Fruit fly (Drosophila melanogaster) whole organism, embryonic: ENCODE measurements around the gene CG14220.

ENCODE experiments used
- Aef1 ChIP-seq: fragments of 200-800 bp; sonication (Bioruptor generic); IDR thresholded peaks from 3 replicates; pipeline ENCODE4 v1.3.6; 2022; ENCODE audit warnings: missing biosample characterization, missing genetic modification characterization
- Asciz ChIP-seq: fragments of 200-800 bp; sonication (Bioruptor generic); optimal IDR thresholded peaks from 2 replicates; lab custom pipeline; 2017; ENCODE audit warnings: missing biosample characterization, mild to moderate bottlenecking, missing genetic modification characterization, missing genetic modification reagents
- Atf6 ChIP-seq: fragments of 200-800 bp; sonication (Bioruptor generic); IDR thresholded peaks from 2 replicates; pipeline ENCODE4 v1.3.6; 2022; ENCODE audit warnings: missing biosample characterization, missing genetic modification characterization
- B-H2 ChIP-seq: fragments of 200-800 bp; sonication (Bioruptor generic); optimal IDR thresholded peaks from 2 replicates; lab custom pipeline; 2018; ENCODE audit warnings: missing biosample characterization, mild to moderate bottlenecking, missing genetic modification characterization
- Bgb ChIP-seq: fragments of 200-800 bp; sonication (Bioruptor generic); IDR thresholded peaks from 2 replicates; pipeline ENCODE4 v1.3.6; 2022; ENCODE audit warnings: missing biosample characterization, missing genetic modification characterization; ENCODE audit not compliant: partially characterized antibody
- CG10267 ChIP-seq: fragments of 200-800 bp; sonication (Bioruptor generic); optimal IDR thresholded peaks from 2 replicates; lab custom pipeline; 2018; ENCODE audit warnings: missing biosample characterization, mild to moderate bottlenecking, missing genetic modification characterization, moderate library complexity
- CG11456 ChIP-seq: fragments of 200-800 bp; sonication (Bioruptor generic); IDR thresholded peaks from 3 replicates; pipeline ENCODE4 v1.3.6; 2022; ENCODE audit warnings: missing biosample characterization, missing genetic modification characterization
- CG12071 ChIP-seq: fragments of 200-800 bp; sonication (Bioruptor generic); optimal IDR thresholded peaks from 3 replicates; lab custom pipeline; 2018; ENCODE audit warnings: missing biosample characterization, mild to moderate bottlenecking, missing genetic modification characterization
- CG12769 ChIP-seq: fragments of 200-800 bp; sonication (Bioruptor generic); optimal IDR thresholded peaks from 2 replicates; lab custom pipeline; 2019; ENCODE audit warnings: missing biosample characterization, mild to moderate bottlenecking, missing genetic modification characterization, moderate library complexity
- CG13424 ChIP-seq: fragments of 200-800 bp; sonication (Bioruptor generic); optimal IDR thresholded peaks from 2 replicates; lab custom pipeline; 2019; ENCODE audit warnings: missing biosample characterization, mild to moderate bottlenecking, missing genetic modification characterization, moderate library complexity
- CG13894 ChIP-seq: fragments of 200-800 bp; sonication (Bioruptor generic); optimal IDR thresholded peaks from 3 replicates; lab custom pipeline; 2018; ENCODE audit warnings: missing biosample characterization, mild to moderate bottlenecking, missing genetic modification characterization, moderate library complexity
- CG16813 ChIP-seq: fragments of 200-800 bp; sonication (Bioruptor generic); IDR thresholded peaks from 3 replicates; pipeline ENCODE4 v1.3.6; 2022; ENCODE audit warnings: missing biosample characterization, missing genetic modification characterization; ENCODE audit not compliant: partially characterized antibody
- CG16863 ChIP-seq: fragments of 200-800 bp; sonication (Bioruptor generic); optimal IDR thresholded peaks from 3 replicates; lab custom pipeline; 2016; ENCODE audit warnings: missing biosample characterization, missing genetic modification characterization
- CG18476 ChIP-seq: fragments of 200-800 bp; sonication (Bioruptor generic); optimal IDR thresholded peaks from 2 replicates; lab custom pipeline; 2016; ENCODE audit warnings: missing biosample characterization, mild to moderate bottlenecking, missing genetic modification characterization
- CG30020 ChIP-seq: fragments of 200-800 bp; optimal IDR thresholded peaks from 2 replicates; lab custom pipeline; 2019; ENCODE audit warnings: missing biosample characterization, mild to moderate bottlenecking, missing genetic modification characterization, moderate library complexity
- CG3163 ChIP-seq: fragments of 200-800 bp; sonication (Bioruptor generic); optimal IDR thresholded peaks from 3 replicates; lab custom pipeline; 2016; ENCODE audit warnings: missing biosample characterization, missing genetic modification characterization
- CG3847 ChIP-seq: fragments of 200-800 bp; sonication (Bioruptor generic); IDR thresholded peaks from 2 replicates; pipeline ENCODE4 v1.3.6; 2022; ENCODE audit warnings: missing biosample characterization, missing genetic modification characterization
- CG4707 ChIP-seq: fragments of 200-800 bp; sonication (Bioruptor generic); optimal IDR thresholded peaks from 2 replicates; lab custom pipeline; 2018; ENCODE audit warnings: missing biosample characterization, mild to moderate bottlenecking, missing genetic modification characterization, moderate library complexity
- CG6254 ChIP-seq: fragments of 200-800 bp; sonication (Bioruptor generic); optimal IDR thresholded peaks from 3 replicates; lab custom pipeline; 2017; ENCODE audit warnings: mild to moderate bottlenecking, missing biosample characterization, missing genetic modification reagents, missing genetic modification characterization
- CG7357 ChIP-seq: fragments of 200-800 bp; sonication (Bioruptor generic); IDR thresholded peaks from 3 replicates; pipeline ENCODE4 v1.3.6; 2022; ENCODE audit warnings: missing biosample characterization, missing genetic modification characterization
- CG7839 ChIP-seq: fragments of 200-800 bp; sonication (Bioruptor generic); optimal IDR thresholded peaks from 3 replicates; lab custom pipeline; 2018; ENCODE audit warnings: missing biosample characterization, mild to moderate bottlenecking, missing genetic modification characterization, moderate library complexity
- CG9797 ChIP-seq: fragments of 200-800 bp; sonication (Bioruptor generic); optimal IDR thresholded peaks from 3 replicates; lab custom pipeline; 2018; ENCODE audit warnings: missing biosample characterization, mild to moderate bottlenecking, missing genetic modification characterization
- Doc3 ChIP-seq: fragments of 200-800 bp; sonication (Bioruptor generic); IDR thresholded peaks from 3 replicates; pipeline ENCODE4 v1.3.6; 2022; ENCODE audit warnings: missing biosample characterization, missing genetic modification characterization; ENCODE audit not compliant: partially characterized antibody
- Ets97D ChIP-seq: fragments of 200-800 bp; sonication (Bioruptor generic); optimal IDR thresholded peaks from 3 replicates; lab custom pipeline; 2016; ENCODE audit warnings: missing biosample characterization, missing genetic modification characterization
- Fer1 ChIP-seq: fragments of 200-800 bp; sonication (Bioruptor generic); optimal IDR thresholded peaks from 2 replicates; lab custom pipeline; 2017; ENCODE audit warnings: missing biosample characterization, mild to moderate bottlenecking, missing genetic modification characterization
- HmgZ ChIP-seq: fragments of 200-800 bp; sonication (Bioruptor generic); optimal IDR thresholded peaks from 2 replicates; lab custom pipeline; 2018; ENCODE audit warnings: missing biosample characterization, mild to moderate bottlenecking, missing genetic modification characterization
- Hr51 ChIP-seq, 2 experiments: fragments of 200-800 bp; sonication (Bioruptor generic); optimal IDR thresholded peaks; 2 replicates in 1 of 2; 3 replicates in 1 of 2; lab custom pipeline; 2016 to 2018; ENCODE audit warnings: missing biosample characterization in 2 of 2, missing genetic modification characterization in 2 of 2, mild to moderate bottlenecking in 1 of 2, moderate library complexity in 1 of 2
- MBD-R2 ChIP-seq: fragments of 200-800 bp; sonication (Bioruptor generic); IDR thresholded peaks from 2 replicates; pipeline ENCODE4 v1.3.6; 2022; ENCODE audit warnings: missing biosample characterization, missing genetic modification characterization
- Nf-YB ChIP-seq: fragments of 200-800 bp; sonication (Bioruptor generic); optimal IDR thresholded peaks from 3 replicates; lab custom pipeline; 2019; ENCODE audit warnings: missing biosample characterization, mild to moderate bottlenecking, missing genetic modification characterization, moderate library complexity
- PHDP ChIP-seq: fragments of 200-800 bp; sonication (Bioruptor generic); optimal IDR thresholded peaks from 3 replicates; lab custom pipeline; 2018; ENCODE audit warnings: missing biosample characterization, mild to moderate bottlenecking, missing genetic modification characterization, moderate library complexity
- Scr ChIP-seq: fragments of 200-800 bp; sonication (Bioruptor generic); IDR thresholded peaks from 2 replicates; pipeline ENCODE4 v1.3.6; 2022; ENCODE audit warnings: missing biosample characterization, missing genetic modification characterization; ENCODE audit not compliant: partially characterized antibody
- Ssrp ChIP-seq: fragments of 200-800 bp; sonication (Bioruptor generic); optimal IDR thresholded peaks from 2 replicates; lab custom pipeline; 2018; ENCODE audit warnings: missing biosample characterization, mild to moderate bottlenecking, missing genetic modification characterization, moderate library complexity
- ap ChIP-seq: fragments of 200-800 bp; sonication (Bioruptor generic); IDR thresholded peaks from 2 replicates; pipeline ENCODE4 v1.3.6; 2022; ENCODE audit warnings: missing biosample characterization, missing genetic modification characterization
- bsh ChIP-seq, 2 experiments: fragments of 200-800 bp; sonication (Bioruptor generic); optimal IDR thresholded peaks; 2 replicates each; lab custom pipeline; 2017 to 2018; ENCODE audit warnings: mild to moderate bottlenecking in 2 of 2, missing biosample characterization in 2 of 2, missing genetic modification characterization in 2 of 2, moderate library complexity in 1 of 2
- ewg ChIP-seq: fragments of 200-800 bp; sonication (Bioruptor generic); optimal IDR thresholded peaks from 3 replicates; lab custom pipeline; 2017; ENCODE audit warnings: mild to moderate bottlenecking, missing biosample characterization, missing genetic modification reagents, missing genetic modification characterization
- gfzf ChIP-seq: fragments of 200-800 bp; sonication (Bioruptor generic); optimal IDR thresholded peaks from 2 replicates; lab custom pipeline; 2016; ENCODE audit warnings: missing biosample characterization, mild to moderate bottlenecking, missing genetic modification characterization, moderate library complexity
- grau ChIP-seq: fragments of 200-800 bp; optimal IDR thresholded peaks from 3 replicates; lab custom pipeline; 2019; ENCODE audit warnings: missing biosample characterization, mild to moderate bottlenecking, missing genetic modification characterization, moderate library complexity
- insv ChIP-seq, 2 experiments: fragments of 200-800 bp; sonication (Bioruptor generic); optimal IDR thresholded peaks; 3 replicates each; lab custom pipeline; 2016 to 2018; ENCODE audit warnings: missing biosample characterization in 2 of 2, missing genetic modification characterization in 2 of 2
- kni ChIP-seq: fragments of 200-800 bp; sonication (Bioruptor generic); optimal IDR thresholded peaks from 3 replicates; lab custom pipeline; 2017; ENCODE audit warnings: mild to moderate bottlenecking, missing biosample characterization, missing genetic modification reagents, missing genetic modification characterization
- lilli ChIP-seq: fragments of 200-800 bp; sonication (Bioruptor generic); optimal IDR thresholded peaks from 3 replicates; lab custom pipeline; 2016; ENCODE audit warnings: missing biosample characterization, missing genetic modification characterization
- nau ChIP-seq: fragments of 200-800 bp; sonication (Bioruptor generic); optimal IDR thresholded peaks from 3 replicates; lab custom pipeline; 2017; ENCODE audit warnings: missing biosample characterization, mild to moderate bottlenecking, missing genetic modification characterization, missing genetic modification reagents
- nerfin-2 ChIP-seq: fragments of 200-800 bp; sonication (Bioruptor generic); IDR thresholded peaks from 2 replicates; pipeline ENCODE4 v1.3.6; 2022; ENCODE audit warnings: missing biosample characterization, missing genetic modification characterization; ENCODE audit not compliant: partially characterized antibody
- nmo ChIP-seq: fragments of 200-800 bp; sonication (Bioruptor generic); optimal IDR thresholded peaks from 2 replicates; lab custom pipeline; 2018; ENCODE audit warnings: missing biosample characterization, mild to moderate bottlenecking, missing genetic modification characterization, moderate library complexity
- pho ChIP-seq: fragments of 200-800 bp; sonication (Bioruptor generic); optimal IDR thresholded peaks from 2 replicates; lab custom pipeline; 2016; ENCODE audit warnings: missing biosample characterization, missing genetic modification characterization
- phol ChIP-seq: fragments of 200-800 bp; sonication (Bioruptor generic); optimal IDR thresholded peaks from 3 replicates; lab custom pipeline; 2018; ENCODE audit warnings: missing biosample characterization, mild to moderate bottlenecking, missing genetic modification characterization, moderate library complexity
- sqz ChIP-seq: fragments of 200-800 bp; sonication (Bioruptor generic); optimal IDR thresholded peaks from 3 replicates; lab custom pipeline; 2018; ENCODE audit warnings: missing biosample characterization, mild to moderate bottlenecking, missing genetic modification characterization
- ssp ChIP-seq: fragments of 200-800 bp; sonication (Bioruptor generic); IDR thresholded peaks from 2 replicates; pipeline ENCODE4 v1.3.6; 2022; ENCODE audit warnings: missing biosample characterization, missing genetic modification characterization
- sug ChIP-seq: fragments of 200-800 bp; optimal IDR thresholded peaks from 2 replicates; lab custom pipeline; 2019; ENCODE audit warnings: missing biosample characterization, mild to moderate bottlenecking, missing genetic modification characterization, moderate library complexity
- tin ChIP-seq: fragments of 200-800 bp; sonication (Bioruptor generic); optimal IDR thresholded peaks from 3 replicates; lab custom pipeline; 2016; ENCODE audit warnings: missing biosample characterization, missing genetic modification characterization
- ttk ChIP-seq: fragments of 200-800 bp; sonication (Bioruptor generic); IDR thresholded peaks from 2 replicates; pipeline ENCODE4 v2.1.2; 2022; ENCODE audit warnings: missing biosample characterization, missing genetic modification characterization

The CG14220 gene

dm6 chrX:19601644-19602043 is at the start of gene CG14220:
TSS of gene CG14220 (minus strand) at chrX:19601851.
- TF ChIP-seq bsh (GFP tag; optimal IDR thresholded peaks at IDR 0.05; lab: Kevin White, UChicago) (no peak), Asciz (GFP tag; lab: Kevin White, UChicago) (no peak), Hr51 (GFP tag; optimal IDR thresholded peaks at IDR 0.05; lab: Kevin White, UChicago) (no peak), CG11456 (GFP tag; lab: Robert Waterston, UW) (no peak), Ssrp (no peak), sqz (GFP tag; lab: Kevin White, UChicago) (peak; percentile 5), HmgZ (tag; lab: Kevin White, UChicago) (peak; percentile 66), sug (tag; lab: Kevin White, UChicago) (peak; percentile 28), lilli (GFP tag; lab: Kevin White, UChicago) (peak; percentile 17), nmo (GFP tag; lab: Kevin White, UChicago) (peak; percentile 32), CG10267 (peak; percentile 45), gfzf (GFP tag; lab: Kevin White, UChicago) (peak; percentile 0), phol (tag; lab: Kevin White, UChicago) (peak; percentile 31), Nf-YB (GFP tag; lab: Kevin White, UChicago) (no peak), CG30020 (tag; lab: Kevin White, UChicago) (peak; percentile 16), ap (GFP tag; lab: Robert Waterston, UW) (no peak), CG7357 (no peak), nau (GFP tag; lab: Kevin White, UChicago) (no peak), CG12769 (tag; lab: Kevin White, UChicago) (no peak), CG9797 (GFP tag; lab: Kevin White, UChicago) (peak; percentile 39), CG13424 (tag; lab: Kevin White, UChicago) (no peak), CG3163 (GFP tag; lab: Kevin White, UChicago) (no peak), ewg (GFP tag; lab: Kevin White, UChicago) (no peak), insv (GFP tag; optimal IDR thresholded peaks at IDR 0.05; lab: Kevin White, UChicago) (peak in 1 of 2 experiments; percentile 15), CG12071 (GFP tag; lab: Kevin White, UChicago) (no peak), PHDP (peak; percentile 12), Fer1 (GFP tag; lab: Kevin White, UChicago) (peak; percentile 48), kni (GFP tag; lab: Kevin White, UChicago) (no peak), pho (GFP tag; lab: Kevin White, UChicago) (no peak), ttk (no peak), CG16863 (GFP tag; lab: Kevin White, UChicago) (no peak), CG18476 (GFP tag; lab: Kevin White, UChicago) (no peak), Ets97D (peak; percentile 90), Doc3 (GFP tag; lab: Robert Waterston, UW) (peak; percentile 85; the same call in 2 of the 3 replicates), MBD-R2 (GFP tag; lab: Robert Waterston, UW) (peak; percentile 72), Atf6 (GFP tag; lab: Robert Waterston, UW) (no peak), grau (peak; percentile 78), B-H2 (peak; percentile 37), nerfin-2 (GFP tag; lab: Robert Waterston, UW) (peak; percentile 94), Aef1 (GFP tag; lab: Robert Waterston, UW) (no peak), CG13894 (tag; lab: Kevin White, UChicago) (peak; percentile 40), CG16813 (GFP tag; lab: Robert Waterston, UW) (peak; percentile 93), Bgb (GFP tag; lab: Robert Waterston, UW) (peak; percentile 97), CG7839 (tag; lab: Kevin White, UChicago) (no peak), CG3847 (GFP tag; lab: Robert Waterston, UW) (no peak), Scr (GFP tag; lab: Robert Waterston, UW) (peak; percentile 89), CG6254 (GFP tag; lab: Kevin White, UChicago) (no peak), tin (GFP tag; lab: Kevin White, UChicago) (no peak), CG4707 (GFP tag; lab: Kevin White, UChicago) (no peak), ssp (no peak)
